Worm (Caenorhabditis elegans) whole organism, L4/young adult: ENCODE data around the gene cutl-15.

Experiments
- W03F9.2 ChIP-seq: fragments of 150-350 bp; optimal IDR thresholded peaks from 2 replicates; lab custom pipeline; 2014; ENCODE audit warnings: missing biosample characterization, missing genetic modification characterization
- dao-5 ChIP-seq: sonication (generic microtip); optimal IDR thresholded peaks from 2 replicates; lab custom pipeline; 2016; ENCODE audit warnings: missing genotype, missing genetic modification characterization, moderate library complexity, missing compliant biosample characterization
- him-1 ChIP-seq: sonication (generic microtip); optimal IDR thresholded peaks from 2 replicates; lab custom pipeline; 2016; ENCODE audit warnings: missing genotype, missing genetic modification reagents, missing genetic modification characterization, missing compliant biosample characterization

Gene cutl-15

ce11 chrII:8947391-8947790 lies at the start of gene cutl-15:
Gene cutl-15, minus strand, starts transcription at chrII:8947688.
- TF ChIP-seq W03F9.2 (tag; lab: Kevin White, UChicago) = no peak
- TF ChIP-seq dao-5 = no peak
- TF ChIP-seq him-1 (tag; lab: Kevin White, UChicago) = no peak

ce11 chrII:8996064-8996463 lies 48.6 kb upstream of the cutl-15 start, which contains the start of gene ndub-2:
Gene ndub-2, plus strand, starts transcription at chrII:8996364.
- TF ChIP-seq dao-5 = no peak
- TF ChIP-seq him-1 (tag; lab: Kevin White, UChicago) = no peak
- no peak for TF ChIP-seq W03F9.2 (tag; lab: Kevin White, UChicago)

- TF ChIP-seq dao-5 (no peak), W03F9.2 (tag; lab: Kevin White, UChicago) (no peak), him-1 (tag; lab: Kevin White, UChicago) (no peak)
These were observed 46.8 kb upstream of the cutl-15 start, which contains the start of gene F44G4.1 for ce11 chrII:8994336-8994735. Gene F44G4.1, plus strand, starts transcription at chrII:8994636.

- TF ChIP-seq W03F9.2 (tag; lab: Kevin White, UChicago) = no peak
- TF ChIP-seq him-1 (tag; lab: Kevin White, UChicago) = no peak
- no peak for TF ChIP-seq dao-5
These were observed 45.3 kb upstream of the cutl-15 start, which contains the start of gene ooc-5 for ce11 chrII:8992780-8993179. Gene ooc-5, plus strand, starts transcription at chrII:8993160.

ce11 chrII:8991602-8992001 lies 44.1 kb upstream of the cutl-15 start:
- no peak for TF ChIP-seq dao-5
- no peak for TF ChIP-seq W03F9.2 (tag; lab: Kevin White, UChicago)
- TF ChIP-seq him-1 (tag; lab: Kevin White, UChicago) = no peak

- TF ChIP-seq him-1 (tag; lab: Kevin White, UChicago) (no peak), W03F9.2 (tag; lab: Kevin White, UChicago) (no peak), dao-5 (no peak)
These were observed 42.8 kb upstream of the cutl-15 start for ce11 chrII:8990267-8990666.

ce11 chrII:8989444-8989843 lies 42.0 kb upstream of the cutl-15 start, which contains the start of gene C18E9.9:
Gene C18E9.9, minus strand, starts transcription at chrII:8989544.
- no peak for TF ChIP-seq dao-5
- TF ChIP-seq him-1 (tag; lab: Kevin White, UChicago) = no peak
- no peak for TF ChIP-seq W03F9.2 (tag; lab: Kevin White, UChicago)

ce11 chrII:8987962-8988361 lies 40.5 kb upstream of the cutl-15 start, which contains the start of gene C18E9.8:
Gene C18E9.8, minus strand, starts transcription at chrII:8988062.
- TF ChIP-seq dao-5 = no peak
- TF ChIP-seq him-1 (tag; lab: Kevin White, UChicago) = no peak
- no peak for TF ChIP-seq W03F9.2 (tag; lab: Kevin White, UChicago)

ce11 chrII:8982683-8983082 lies 35.2 kb upstream of the cutl-15 start, which contains the start of gene C18E9.7:
Gene C18E9.7, minus strand, starts transcription at chrII:8982783.
- TF ChIP-seq W03F9.2 (tag; lab: Kevin White, UChicago) = no peak
- no peak for TF ChIP-seq him-1 (tag; lab: Kevin White, UChicago)
- TF ChIP-seq dao-5 = no peak

- no peak for TF ChIP-seq him-1 (tag; lab: Kevin White, UChicago)
- TF ChIP-seq W03F9.2 (tag; lab: Kevin White, UChicago) = no peak
- TF ChIP-seq dao-5 = no peak
These were observed 26.1 kb upstream of the cutl-15 start, which contains the start of gene tomm-40 for ce11 chrII:8973516-8974043. Gene tomm-40, minus strand, starts transcription at chrII:8973566.

- peak; percentile 75 for TF ChIP-seq him-1 (tag; lab: Kevin White, UChicago)
- peak; percentile 64 for TF ChIP-seq W03F9.2 (tag; lab: Kevin White, UChicago)
- TF ChIP-seq dao-5 = no peak
These were observed 22.0 kb upstream of the cutl-15 start, which contains the start of the genes szy-20 and C18E9.5 for ce11 chrII:8969251-8970183. Gene szy-20, minus strand, starts transcription at chrII:8969333. Gene C18E9.5, plus strand, starts transcription at chrII:8969980.

ce11 chrII:8964835-8965234 lies 17.3 kb upstream of the cutl-15 start, which contains the start of the genes ndub-3 and C18E9.2:
Gene ndub-3, minus strand, starts transcription at chrII:8964890.
Gene C18E9.2, plus strand, starts transcription at chrII:8965006.
- TF ChIP-seq dao-5 (no peak), W03F9.2 (tag; lab: Kevin White, UChicago) (no peak), him-1 (tag; lab: Kevin White, UChicago) (no peak)

ce11 chrII:8964049-8964448 lies 16.6 kb upstream of the cutl-15 start, which contains the start of gene sftd-3:
Gene sftd-3, minus strand, starts transcription at chrII:8964149.
- TF ChIP-seq W03F9.2 (tag; lab: Kevin White, UChicago) (no peak), him-1 (tag; lab: Kevin White, UChicago) (no peak), dao-5 (no peak)
